Worm (Caenorhabditis elegans): ENCODE data around the gene C08B6.2.

ce11 chrV:10117465-10117864 lies 12.0 kb downstream of the C08B6.2 start, which contains the start of gene C08B6.5:
- TF ChIP-seq F13H6.1 (tag; optimal IDR thresholded peaks at IDR 0.05) (no peak), nhr-6 (tag; optimal IDR thresholded peaks at IDR 0.05) (no peak), ztf-11 (tag; optimal IDR thresholded peaks at IDR 0.05) (no peak), ama-1 (optimal IDR thresholded peaks at IDR 0.05) (no peak), nhr-25 (tag; optimal IDR thresholded peaks at IDR 0.05) (no peak), aly-2 (tag; optimal IDR thresholded peaks at IDR 0.05) (no peak), nhr-77 (tag; optimal IDR thresholded peaks at IDR 0.05) (no peak), nhr-23 (tag; optimal IDR thresholded peaks at IDR 0.05) (no peak), lin-11 (tag; optimal IDR thresholded peaks at IDR 0.05) (no peak), unc-55 (GFP tag; optimal IDR thresholded peaks at IDR 0.05) (no peak), R02D3.7 (tag; optimal IDR thresholded peaks at IDR 0.05) (no peak)

All from whole organism, L2 larva.